Worm (Caenorhabditis elegans) whole organism, L4 larva: ENCODE results near the gene szy-20.
A peak's percentile ranks its signal among the peaks of the same experiment; 100 is the strongest.

Source experiments
- daf-12 ChIP-seq: fragments of 150-350 bp; optimal IDR thresholded peaks from 2 replicates; lab custom pipeline; 2014; ENCODE audit warnings: missing biosample characterization, missing genetic modification reagents, missing genetic modification characterization
- lsy-2 ChIP-seq, 2 experiments: fragments of 150-350 bp in 1 of 2; sonication (generic microtip) in 1 of 2; optimal IDR thresholded peaks; 2 replicates each; lab custom pipeline; 2014 to 2017; ENCODE audit warnings: missing biosample characterization in 2 of 2, missing genetic modification characterization in 2 of 2
- mdt-29 ChIP-seq: fragments of 200-800 bp; sonication (Bioruptor generic); IDR thresholded peaks from 2 replicates; pipeline ENCODE4 v1.3.6; 2022; ENCODE audit warnings: missing genetic modification reagents, missing genetic modification characterization, missing compliant biosample characterization
- nhr-11 ChIP-seq: fragments of 150-350 bp; optimal IDR thresholded peaks from 2 replicates; lab custom pipeline; 2014; ENCODE audit warnings: missing biosample characterization, missing genetic modification characterization
- nhr-28 ChIP-seq: fragments of 150-350 bp; optimal IDR thresholded peaks from 2 replicates; lab custom pipeline; 2014; ENCODE audit warnings: missing biosample characterization, missing genetic modification characterization
- nhr-77 ChIP-seq: fragments of 150-350 bp; optimal IDR thresholded peaks from 2 replicates; lab custom pipeline; 2014; ENCODE audit warnings: missing biosample characterization, missing genetic modification characterization
- saeg-2 ChIP-seq: fragments of 200-800 bp; sonication (Bioruptor generic); IDR thresholded peaks from 2 replicates; pipeline ENCODE4 v1.3.6; 2022; ENCODE audit warnings: missing genetic modification reagents, missing genetic modification characterization, missing compliant biosample characterization
- set-16 ChIP-seq: fragments of 200-800 bp; sonication (Bioruptor generic); IDR thresholded peaks from 2 replicates; pipeline ENCODE4 v1.3.6; 2022; ENCODE audit warnings: missing genetic modification reagents, missing genetic modification characterization, missing compliant biosample characterization

ce11 chrII:8940362-8940940 lies 28.7 kb downstream of the szy-20 start, which contains the start of the genes set-17 and T21B10.4:
- TF ChIP-seq mdt-29 (GFP tag; lab: Robert Waterston, UW), result no peak
- no peak for TF ChIP-seq set-16
- TF ChIP-seq nhr-11 (tag; lab: Kevin White, UChicago), result no peak
- TF ChIP-seq lsy-2 (tag; optimal IDR thresholded peaks at IDR 0.05; lab: Kevin White, UChicago), result peak in 1 of 2 experiments; percentile 39
- no peak for TF ChIP-seq nhr-28 (tag; lab: Kevin White, UChicago)
- no peak for TF ChIP-seq daf-12 (tag; lab: Kevin White, UChicago)
- no peak for TF ChIP-seq nhr-77
- no peak for TF ChIP-seq saeg-2 (GFP tag; lab: Robert Waterston, UW)
